Fruit fly (Drosophila melanogaster) whole organism, adult: ENCODE data around the gene CG34354.

Source experiments
- CG12768 ChIP-seq: fragments of 200-800 bp; sonication (Bioruptor generic); optimal IDR thresholded peaks from 2 replicates; lab custom pipeline; 2017; ENCODE audit warnings: missing biosample characterization, missing genetic modification characterization, mild to moderate bottlenecking, moderate library complexity, missing genetic modification reagents
- CG33017 ChIP-seq: fragments of 200-800 bp; sonication (Bioruptor generic); optimal IDR thresholded peaks from 2 replicates; lab custom pipeline; 2018; ENCODE audit warnings: missing biosample characterization, mild to moderate bottlenecking, missing genetic modification characterization, moderate library complexity
- CG5204 ChIP-seq: fragments of 200-800 bp; sonication (Bioruptor generic); optimal IDR thresholded peaks from 2 replicates; lab custom pipeline; 2016; ENCODE audit warnings: missing biosample characterization, missing genetic modification characterization
- Crg-1 ChIP-seq: fragments of 200-800 bp; sonication (Bioruptor generic); optimal IDR thresholded peaks from 2 replicates; lab custom pipeline; 2016; ENCODE audit warnings: missing biosample characterization, missing genetic modification characterization
- Mnt ChIP-seq: fragments of 200-800 bp; sonication (Bioruptor generic); optimal IDR thresholded peaks from 2 replicates; lab custom pipeline; 2016; ENCODE audit warnings: missing biosample characterization, mild to moderate bottlenecking, missing genetic modification characterization
- bab1 ChIP-seq: fragments of 200-800 bp; sonication (Bioruptor generic); optimal IDR thresholded peaks from 3 replicates; lab custom pipeline; 2019; ENCODE audit warnings: missing biosample characterization, mild to moderate bottlenecking, missing genetic modification characterization, moderate library complexity
- cic ChIP-seq: fragments of 200-800 bp; sonication (Bioruptor generic); optimal IDR thresholded peaks from 2 replicates; lab custom pipeline; 2017; ENCODE audit warnings: missing biosample characterization, mild to moderate bottlenecking, missing genetic modification characterization, moderate library complexity
- cnc ChIP-seq, 2 experiments: fragments of >200 bp; optimal IDR thresholded peaks; 2 replicates each; lab custom pipeline; 2017
- ovo ChIP-seq: fragments of 200-800 bp; sonication (Bioruptor generic); optimal IDR thresholded peaks from 2 replicates; lab custom pipeline; 2016; ENCODE audit warnings: missing biosample characterization, missing genetic modification characterization
- tj ChIP-seq: fragments of 200-800 bp; sonication (Bioruptor generic); optimal IDR thresholded peaks from 3 replicates; lab custom pipeline; 2017; ENCODE audit warnings: missing biosample characterization, mild to moderate bottlenecking, missing genetic modification characterization, moderate library complexity
- toe ChIP-seq: fragments of 200-800 bp; sonication (Bioruptor generic); optimal IDR thresholded peaks from 2 replicates; lab custom pipeline; 2016; ENCODE audit warnings: missing biosample characterization, missing genetic modification characterization

CG34354 gene

DNA sequence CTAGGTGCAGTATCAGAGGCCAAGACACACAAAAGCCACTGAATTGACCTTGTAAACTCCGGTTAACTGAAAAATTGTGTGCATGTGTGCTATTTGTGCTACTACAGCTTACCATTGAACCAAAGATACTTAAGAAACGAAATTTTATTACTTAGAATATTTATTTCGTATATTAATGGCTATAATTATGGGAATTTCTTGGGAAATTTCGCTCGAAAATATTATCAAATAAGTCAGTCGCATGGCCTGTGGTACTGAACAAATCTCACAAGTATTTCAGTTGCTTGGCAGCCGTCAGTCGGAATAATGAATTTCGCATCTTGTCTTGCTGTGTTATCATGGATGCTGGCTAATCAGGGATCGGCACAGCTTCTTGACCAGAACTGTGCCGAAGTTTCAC, 135.6 kb downstream of the CG34354 start, which contains the start of gene CG34436:
Gene CG34436 (plus strand): TSS at position 301 of the 400 bp plus-strand sequence.
- TF ChIP-seq cic (GFP tag; lab: Kevin White, UChicago): no peak
- no peak for TF ChIP-seq ovo (GFP tag; lab: Kevin White, UChicago)
- no peak for TF ChIP-seq Crg-1 (GFP tag; lab: Kevin White, UChicago)
- TF ChIP-seq CG5204 (GFP tag; lab: Kevin White, UChicago): no peak
- no peak for TF ChIP-seq bab1
- TF ChIP-seq Mnt (GFP tag; lab: Kevin White, UChicago): no peak
- TF ChIP-seq tj (GFP tag; lab: Kevin White, UChicago): no peak

DNA sequence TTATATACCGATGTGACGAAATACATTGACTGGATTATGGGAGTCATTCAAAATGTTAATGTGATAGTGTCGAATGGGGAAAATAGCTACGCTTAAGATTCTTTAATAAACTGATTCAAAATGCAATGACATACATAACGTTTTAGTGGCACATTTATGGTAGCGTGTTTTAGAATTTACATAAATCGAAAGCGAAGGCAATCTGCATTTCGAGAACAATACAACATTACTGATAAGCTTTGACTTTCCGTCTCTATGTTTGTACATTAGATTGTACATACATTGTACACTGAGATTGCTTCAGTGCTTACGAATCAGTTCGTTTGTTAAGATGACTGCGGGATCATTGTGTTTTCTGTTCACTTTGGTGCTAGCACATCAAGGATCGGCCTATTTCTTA, 136.7 kb downstream of the CG34354 start, which contains the start of gene CG34437:
Gene CG34437 (plus strand): TSS at position 301 of the 400 bp plus-strand sequence.
- TF ChIP-seq toe: no peak
- TF ChIP-seq CG12768 (GFP tag; lab: Kevin White, UChicago): no peak
- TF ChIP-seq cnc (optimal IDR thresholded peaks at IDR 0.05; lab: Kevin White, UChicago): no peak
- TF ChIP-seq CG33017: no peak
- no peak for TF ChIP-seq bab1
